Fruit fly (Drosophila melanogaster) whole organism, larva: ENCODE data around the gene Pka-R1.

Experiments used
- noc ChIP-seq: fragments of 200-800 bp; sonication (Bioruptor generic); optimal IDR thresholded peaks from 3 replicates; lab custom pipeline; 2019; ENCODE audit warnings: missing biosample characterization, mild to moderate bottlenecking, missing genetic modification characterization, moderate library complexity

The Pka-R1 gene

DNA sequence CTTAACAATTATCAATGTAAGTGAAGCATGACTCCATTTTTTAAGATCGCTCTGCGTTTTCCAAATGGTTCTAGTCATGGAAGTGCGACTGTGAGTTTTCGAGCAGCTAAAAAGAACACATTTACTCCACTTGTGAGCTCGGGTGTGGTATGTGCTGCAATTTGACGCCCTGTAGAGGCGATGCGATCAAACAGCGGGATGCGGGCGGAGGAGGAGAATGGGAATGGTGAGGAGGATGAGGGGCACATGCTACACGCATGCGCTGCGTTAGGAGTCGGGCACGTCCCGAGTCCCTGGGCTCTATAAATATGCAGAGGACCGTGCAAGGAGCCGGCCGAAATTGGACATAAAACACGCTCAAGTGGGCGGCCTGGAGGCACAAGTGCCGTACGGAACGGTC lies 26.6 kb upstream of the Pka-R1 start:
- TF ChIP-seq noc (tag; lab: Kevin White, UChicago): no peak

DNA sequence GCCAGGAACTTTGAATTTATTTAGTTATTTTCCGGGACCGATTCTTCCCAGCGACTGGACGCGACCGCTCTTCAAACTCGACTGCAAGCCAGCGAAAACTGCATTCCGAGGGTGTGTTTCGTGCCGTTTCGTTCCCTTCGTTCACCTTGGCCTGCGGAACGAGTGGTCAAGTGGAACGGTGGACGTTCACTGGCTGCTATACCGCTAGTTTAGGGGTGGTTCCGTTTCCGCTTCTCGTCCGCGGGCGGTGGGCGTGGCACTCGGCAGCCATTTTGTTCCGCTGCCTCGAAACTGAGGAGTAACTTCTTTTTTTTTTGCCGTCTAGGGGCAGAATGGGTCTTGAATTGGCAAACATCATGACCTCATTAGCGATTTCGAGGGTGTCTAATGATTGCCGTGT lies 23.2 kb upstream of the Pka-R1 start, which contains the start of gene Six4:
Gene Six4 (minus strand): TSS at position 85 of the 400 bp plus-strand sequence.
- no peak for TF ChIP-seq noc (tag; lab: Kevin White, UChicago)

- no peak for TF ChIP-seq noc (tag; lab: Kevin White, UChicago)
Observed at dm6 chr3L:20796757-20797156, 19.2 kb upstream of the Pka-R1 start.

DNA sequence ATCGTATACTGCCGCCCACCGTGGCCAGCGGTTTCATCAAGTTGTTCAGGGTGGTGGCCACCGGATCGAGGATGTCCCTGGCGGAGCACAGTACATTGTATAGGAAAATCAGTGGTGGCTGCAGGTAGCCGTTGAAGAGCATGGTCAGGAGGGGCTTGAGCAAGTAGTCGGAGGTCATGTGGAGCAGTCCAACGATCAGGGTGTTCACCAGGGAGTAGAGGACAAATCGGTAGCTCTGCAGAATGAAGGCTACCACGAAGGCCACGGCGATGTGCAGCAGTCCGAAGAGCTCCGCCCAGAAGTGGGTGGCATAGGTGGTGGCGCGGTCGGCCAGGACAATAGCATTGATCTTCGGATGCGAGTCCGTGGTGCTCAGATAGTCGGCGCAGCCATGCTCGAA lies 18.5 kb upstream of the Pka-R1 start:
- TF ChIP-seq noc (tag; lab: Kevin White, UChicago): no peak

dm6 chr3L:20798325-20798846 lies 17.5 kb upstream of the Pka-R1 start, which contains the start of the genes CG3698 and tzn:
CG3698 (minus strand) TSS chr3L:20798375.
tzn (plus strand) TSS chr3L:20798645.
- TF ChIP-seq noc (tag; lab: Kevin White, UChicago): no peak

- no peak for TF ChIP-seq noc (tag; lab: Kevin White, UChicago)
Observed at dm6 chr3L:20800208-20800607, 15.7 kb upstream of the Pka-R1 start, which contains the start of gene Spc105R. Spc105R (plus strand) TSS chr3L:20800410.

dm6 chr3L:20809088-20809999 lies 6.6 kb upstream of the Pka-R1 start, which contains the start of the genes CG3634 and HIPP1:
CG3634 (minus strand) TSS chr3L:20809272.
HIPP1 (plus strand) TSS chr3L:20809669.
- TF ChIP-seq noc (tag; lab: Kevin White, UChicago): no peak

DNA sequence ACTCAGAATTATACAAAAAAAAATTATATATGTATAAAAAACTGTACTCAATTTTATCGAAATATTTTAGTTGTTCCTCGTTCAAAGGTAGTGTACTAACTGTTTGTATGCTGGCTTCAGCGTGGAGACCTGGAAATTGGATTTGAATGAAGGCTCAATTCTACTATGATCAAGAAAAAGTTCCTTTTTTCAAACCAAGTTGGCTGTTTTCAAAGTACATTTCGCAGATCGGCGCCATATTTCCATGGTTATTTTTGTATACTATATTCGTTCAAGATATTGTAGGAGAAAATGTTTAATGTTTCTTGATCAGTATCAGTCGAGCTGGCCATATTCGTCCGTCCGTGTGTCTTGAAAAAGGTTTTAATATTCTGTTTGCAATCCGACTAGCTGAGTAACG lies 2.0 kb downstream of the Pka-R1 start, which contains the start of gene Mst77F:
Gene Mst77F (minus strand): TSS at position 101 of the 400 bp plus-strand sequence.
- no peak for TF ChIP-seq noc (tag; lab: Kevin White, UChicago)

DNA sequence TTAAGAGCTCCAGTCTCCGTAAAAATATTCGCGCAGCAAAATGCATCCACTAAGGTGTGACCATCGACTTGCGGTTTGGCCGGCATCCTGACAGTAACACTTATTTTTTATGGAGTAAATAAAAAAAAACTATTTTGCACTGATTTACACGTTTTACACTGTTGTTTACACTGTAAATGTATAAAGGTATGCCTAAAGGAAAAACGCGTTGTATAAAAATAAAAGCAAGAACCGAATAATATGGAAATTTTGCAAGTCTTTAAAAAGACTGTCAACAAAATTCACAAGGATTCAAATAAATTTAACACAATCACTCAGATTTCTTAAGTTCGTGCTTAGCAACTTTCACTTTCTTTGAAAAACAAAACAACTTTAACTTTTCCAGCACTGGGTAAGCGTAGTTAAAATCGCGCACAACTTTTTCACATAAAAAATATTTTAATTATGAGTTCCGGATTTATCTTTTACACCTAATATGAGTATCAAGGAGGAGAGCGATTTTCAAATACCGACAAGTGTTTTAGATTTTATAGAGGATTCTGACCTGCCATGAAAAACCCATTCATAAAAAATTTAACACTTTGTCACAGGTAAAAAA lies 7.4 kb downstream of the Pka-R1 start:
- no peak for TF ChIP-seq noc (tag; lab: Kevin White, UChicago)

DNA sequence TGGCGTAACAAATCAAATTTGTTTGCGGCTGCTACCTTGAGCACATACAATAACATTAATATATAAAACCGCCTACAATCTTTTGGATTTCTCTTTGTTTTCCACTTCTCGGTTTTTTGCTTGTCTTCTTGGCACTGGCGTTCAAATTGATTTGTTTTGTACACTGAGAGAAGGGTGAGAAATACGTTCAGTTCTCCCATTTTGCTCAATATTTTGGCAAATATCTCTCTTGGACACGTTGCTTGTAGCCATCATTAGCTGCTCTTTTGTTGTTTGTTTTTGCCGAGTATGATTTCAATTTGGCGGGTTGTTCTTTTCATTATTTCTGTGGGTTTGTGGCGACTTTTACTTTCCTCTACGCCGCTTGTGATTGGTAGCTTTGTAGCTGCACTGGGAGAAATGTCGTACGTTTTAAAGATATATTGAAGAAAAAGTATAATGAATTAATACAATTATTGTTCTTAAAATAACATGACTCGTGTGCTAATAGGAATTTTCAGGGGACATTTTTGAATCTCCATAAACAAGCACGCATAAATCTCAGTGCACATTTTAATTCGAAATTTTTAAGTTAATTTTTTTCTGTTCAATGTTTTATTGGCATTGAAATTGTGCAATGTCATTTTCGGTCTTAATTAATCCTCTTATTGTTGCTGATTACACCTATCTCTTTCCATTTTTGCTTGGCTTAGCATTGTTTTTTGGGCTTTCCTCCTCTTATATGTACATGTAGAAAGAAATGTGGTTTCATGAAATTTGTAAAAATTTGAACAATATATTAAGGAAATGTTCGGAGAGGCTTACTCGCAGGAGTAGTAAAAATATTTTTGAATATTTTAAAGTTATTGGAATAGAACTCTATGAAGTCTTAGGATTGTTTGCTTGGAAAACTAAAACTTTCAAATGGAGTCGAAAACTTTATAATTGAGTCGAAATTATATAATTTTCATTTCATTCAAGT lies 11.3 kb downstream of the Pka-R1 start:
- TF ChIP-seq noc (tag; lab: Kevin White, UChicago): peak; percentile 43

- TF ChIP-seq noc (tag; lab: Kevin White, UChicago): no peak
Observed at dm6 chr3L:20827962-20828361, 12.0 kb downstream of the Pka-R1 start.

DNA sequence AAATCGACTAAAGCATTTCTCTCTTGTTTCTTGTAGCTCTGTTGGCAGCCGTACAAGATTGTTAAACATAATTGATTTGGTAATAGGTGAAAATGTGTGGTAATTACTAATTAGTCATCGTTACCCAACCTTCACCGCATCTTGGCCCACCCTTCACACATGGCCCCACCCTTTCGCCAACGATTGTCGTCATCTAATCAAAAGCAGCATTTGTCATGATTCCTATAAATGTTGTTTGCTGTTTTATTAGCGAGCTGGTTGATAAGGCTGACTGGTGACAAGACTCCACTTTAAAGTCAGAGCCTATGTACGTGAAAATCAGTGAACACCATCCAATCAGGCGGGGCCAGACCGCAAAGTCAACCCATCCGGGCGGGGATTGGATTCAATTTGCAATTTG lies 14.4 kb downstream of the Pka-R1 start:
- TF ChIP-seq noc (tag; lab: Kevin White, UChicago): no peak

dm6 chr3L:20834150-20834549 lies 18.2 kb downstream of the Pka-R1 start:
- TF ChIP-seq noc (tag; lab: Kevin White, UChicago): no peak

- no peak for TF ChIP-seq noc (tag; lab: Kevin White, UChicago)
Observed at dm6 chr3L:20835882-20836281, 20.0 kb downstream of the Pka-R1 start, which contains the start of gene CG3288. CG3288 (plus strand) TSS chr3L:20836182.
